Fruit fly (Drosophila melanogaster): Measurements from ENCODE around the gene dor.

dm6 chrX:1692553-1692952 lies 27.7 kb downstream of the dor start, which contains the start of gene CG32809:
- TF ChIP-seq CG8478 (optimal IDR thresholded peaks at IDR 0.05) (no peak), psq (optimal IDR thresholded peaks at IDR 0.05) (no peak), usp (GFP tag; optimal IDR thresholded peaks at IDR 0.05) (no peak), Dll (optimal IDR thresholded peaks at IDR 0.05) (no peak)

Data from whole organism.